Fruit fly (Drosophila melanogaster) whole organism, embryonic: ENCODE measurements around the gene Sgt1.
A peak's percentile ranks its signal among the peaks of the same experiment; 100 is the strongest.

ENCODE experiments used
- B-H1 ChIP-seq: fragments of 200-800 bp; sonication (Bioruptor generic); IDR thresholded peaks from 3 replicates; pipeline ENCODE4 v1.3.6; 2022; ENCODE audit warnings: missing biosample characterization, missing genetic modification characterization
- CG10321 ChIP-seq: fragments of 200-800 bp; sonication (Bioruptor generic); IDR thresholded peaks from 2 replicates; pipeline ENCODE4 v1.3.6; 2022; ENCODE audit warnings: missing biosample characterization, missing genetic modification characterization
- CG11085 ChIP-seq: fragments of 200-800 bp; sonication (Bioruptor generic); IDR thresholded peaks from 2 replicates; pipeline ENCODE4 v1.3.6; 2022; ENCODE audit warnings: missing biosample characterization, missing genetic modification characterization
- CG11695 ChIP-seq: fragments of 200-800 bp; sonication (Bioruptor generic); IDR thresholded peaks from 3 replicates; pipeline ENCODE4 v1.3.6; 2022; ENCODE audit warnings: missing biosample characterization, missing genetic modification characterization
- CG14860 ChIP-seq: fragments of 200-800 bp; sonication (Bioruptor generic); IDR thresholded peaks from 3 replicates; pipeline ENCODE4 v1.3.6; 2022; ENCODE audit warnings: missing biosample characterization, missing genetic modification characterization; ENCODE audit not compliant: partially characterized antibody
- CG1603 ChIP-seq: fragments of 200-800 bp; sonication (Bioruptor generic); optimal IDR thresholded peaks from 2 replicates; lab custom pipeline; 2019; ENCODE audit warnings: missing biosample characterization, mild to moderate bottlenecking, missing genetic modification characterization, moderate library complexity
- CG16813 ChIP-seq: fragments of 200-800 bp; sonication (Bioruptor generic); IDR thresholded peaks from 3 replicates; pipeline ENCODE4 v1.3.6; 2022; ENCODE audit warnings: missing biosample characterization, missing genetic modification characterization; ENCODE audit not compliant: partially characterized antibody
- CG17328 ChIP-seq: fragments of 200-800 bp; sonication (Bioruptor generic); IDR thresholded peaks from 2 replicates; pipeline ENCODE4 v1.3.6; 2022; ENCODE audit warnings: missing biosample characterization, missing genetic modification characterization
- CG17612 ChIP-seq: fragments of 200-800 bp; sonication (Bioruptor generic); IDR thresholded peaks from 2 replicates; pipeline ENCODE4 v1.3.6; 2022; ENCODE audit warnings: missing biosample characterization, missing genetic modification characterization
- CG18262 ChIP-seq: fragments of 200-800 bp; optimal IDR thresholded peaks from 3 replicates; lab custom pipeline; 2019; ENCODE audit warnings: missing biosample characterization, mild to moderate bottlenecking, missing genetic modification characterization, moderate library complexity
- CG34376 ChIP-seq: fragments of 200-800 bp; sonication (Bioruptor generic); optimal IDR thresholded peaks from 2 replicates; lab custom pipeline; 2018; ENCODE audit warnings: missing biosample characterization, mild to moderate bottlenecking, missing genetic modification characterization
- CG34422 ChIP-seq: fragments of 200-800 bp; sonication (Bioruptor generic); IDR thresholded peaks from 3 replicates; pipeline ENCODE4 v1.3.6; 2022; ENCODE audit warnings: missing biosample characterization, missing genetic modification characterization
- CG6175 ChIP-seq: fragments of 200-800 bp; sonication (Bioruptor generic); IDR thresholded peaks from 3 replicates; pipeline ENCODE4 v1.3.6; 2022; ENCODE audit warnings: missing biosample characterization, missing genetic modification characterization
- CG7556 ChIP-seq: fragments of 200-800 bp; sonication (Bioruptor generic); optimal IDR thresholded peaks from 2 replicates; lab custom pipeline; 2017; ENCODE audit warnings: missing biosample characterization, mild to moderate bottlenecking, missing genetic modification characterization
- CG8924 ChIP-seq: fragments of 200-800 bp; optimal IDR thresholded peaks from 3 replicates; lab custom pipeline; 2019; ENCODE audit warnings: missing biosample characterization, mild to moderate bottlenecking, missing genetic modification characterization, moderate library complexity
- CG9727 ChIP-seq: fragments of 200-800 bp; sonication (Bioruptor generic); optimal IDR thresholded peaks from 3 replicates; lab custom pipeline; 2017; ENCODE audit warnings: missing biosample characterization, mild to moderate bottlenecking, missing genetic modification characterization
- Dfd ChIP-seq, 2 experiments: fragments of >200 bp; optimal IDR thresholded peaks; 2 replicates each; lab custom pipeline; 2017; ENCODE audit warnings: missing biosample characterization in 2 of 2, missing genetic modification characterization in 2 of 2
- Dp ChIP-seq: fragments of 200-800 bp; sonication (Bioruptor generic); optimal IDR thresholded peaks from 2 replicates; lab custom pipeline; 2018; ENCODE audit warnings: missing biosample characterization, mild to moderate bottlenecking, missing genetic modification characterization, moderate library complexity
- Ets97D ChIP-seq: fragments of 200-800 bp; sonication (Bioruptor generic); optimal IDR thresholded peaks from 3 replicates; lab custom pipeline; 2016; ENCODE audit warnings: missing biosample characterization, missing genetic modification characterization
- HLH3B ChIP-seq: fragments of 200-800 bp; sonication (Bioruptor generic); IDR thresholded peaks from 2 replicates; pipeline ENCODE4 v1.3.6; 2022; ENCODE audit warnings: missing biosample characterization, missing genetic modification characterization
- Hmx ChIP-seq: fragments of 200-800 bp; sonication (Bioruptor generic); optimal IDR thresholded peaks from 2 replicates; lab custom pipeline; 2016; ENCODE audit warnings: missing biosample characterization, missing genetic modification characterization
- Hr78 ChIP-seq, 2 experiments: fragments of 200-800 bp in 1 of 2; fragments of >200 bp in 1 of 2; sonication (Bioruptor generic) in 1 of 2; optimal IDR thresholded peaks; 2 replicates each; lab custom pipeline; 2017 to 2019; ENCODE audit warnings: missing biosample characterization in 2 of 2, missing genetic modification characterization in 2 of 2, mild to moderate bottlenecking in 1 of 2, moderate library complexity in 1 of 2
- Lim3 ChIP-seq: fragments of 200-800 bp; sonication (Bioruptor generic); IDR thresholded peaks from 2 replicates; pipeline ENCODE4 v1.3.6; 2022; ENCODE audit warnings: missing biosample characterization, missing genetic modification characterization
- MTF-1 ChIP-seq: fragments of 200-800 bp; sonication (Bioruptor generic); optimal IDR thresholded peaks from 2 replicates; lab custom pipeline; 2018; ENCODE audit warnings: missing biosample characterization, mild to moderate bottlenecking, missing genetic modification characterization, borderline replicate concordance
- Mad ChIP-seq: fragments of 200-800 bp; sonication (Bioruptor generic); optimal IDR thresholded peaks from 2 replicates; lab custom pipeline; 2016; ENCODE audit warnings: missing biosample characterization, missing genetic modification characterization
- Mes4 ChIP-seq: fragments of 200-800 bp; sonication (Bioruptor generic); optimal IDR thresholded peaks from 2 replicates; lab custom pipeline; 2016; ENCODE audit warnings: missing biosample characterization, missing genetic modification characterization
- Oli ChIP-seq: fragments of 200-800 bp; sonication (Bioruptor generic); optimal IDR thresholded peaks from 2 replicates; lab custom pipeline; 2018; ENCODE audit warnings: missing biosample characterization, mild to moderate bottlenecking, missing genetic modification characterization, moderate library complexity
- Usf ChIP-seq: fragments of 200-800 bp; sonication (Bioruptor generic); optimal IDR thresholded peaks from 2 replicates; lab custom pipeline; 2017; ENCODE audit warnings: missing genotype, missing biosample characterization, missing genetic modification characterization
- cg ChIP-seq: fragments of 200-800 bp; sonication (Bioruptor generic); optimal IDR thresholded peaks from 3 replicates; lab custom pipeline; 2019; ENCODE audit warnings: missing biosample characterization, mild to moderate bottlenecking, missing genetic modification characterization, moderate library complexity
- chn ChIP-seq: fragments of 200-800 bp; sonication (Bioruptor generic); optimal IDR thresholded peaks from 2 replicates; lab custom pipeline; 2016; ENCODE audit warnings: missing biosample characterization, missing genetic modification characterization
- cwo ChIP-seq: fragments of 200-800 bp; sonication (Bioruptor generic); optimal IDR thresholded peaks from 3 replicates; lab custom pipeline; 2017; ENCODE audit warnings: missing biosample characterization, missing genetic modification characterization, mild to moderate bottlenecking, moderate library complexity, missing genetic modification reagents
- ewg ChIP-seq: fragments of 200-800 bp; sonication (Bioruptor generic); optimal IDR thresholded peaks from 3 replicates; lab custom pipeline; 2017; ENCODE audit warnings: mild to moderate bottlenecking, missing biosample characterization, missing genetic modification reagents, missing genetic modification characterization
- fru ChIP-seq: fragments of >200 bp; optimal IDR thresholded peaks from 2 replicates; lab custom pipeline; 2017
- hbn ChIP-seq: fragments of 200-800 bp; sonication (Bioruptor generic); IDR thresholded peaks from 2 replicates; pipeline ENCODE4 v1.3.6; 2022; ENCODE audit warnings: missing biosample characterization, missing genetic modification characterization; ENCODE audit not compliant: partially characterized antibody
- hkb ChIP-seq, 2 experiments: fragments of 200-800 bp in 1 of 2; fragments of >200 bp in 1 of 2; sonication (Bioruptor generic) in 1 of 2; IDR thresholded peaks in 1 of 2; optimal IDR thresholded peaks in 1 of 2; 2 replicates each; pipeline versions ENCODE4 v1.3.6 to Lab custom; 2017 to 2022; ENCODE audit warnings: missing biosample characterization in 1 of 2, missing genetic modification characterization in 1 of 2
- kay ChIP-seq: fragments of 200-800 bp; sonication (Bioruptor generic); optimal IDR thresholded peaks from 2 replicates; lab custom pipeline; 2016; ENCODE audit warnings: missing biosample characterization, missing genetic modification characterization
- nerfin-2 ChIP-seq: fragments of 200-800 bp; sonication (Bioruptor generic); IDR thresholded peaks from 2 replicates; pipeline ENCODE4 v1.3.6; 2022; ENCODE audit warnings: missing biosample characterization, missing genetic modification characterization; ENCODE audit not compliant: partially characterized antibody
- odd ChIP-seq: fragments of 200-800 bp; sonication (Bioruptor generic); optimal IDR thresholded peaks from 2 replicates; lab custom pipeline; 2017; ENCODE audit warnings: missing biosample characterization, mild to moderate bottlenecking, missing genetic modification characterization
- prd ChIP-seq, 3 experiments: fragments of >200 bp in 2 of 3; fragments of 200-800 bp in 1 of 3; sonication (Bioruptor generic) in 1 of 3; optimal IDR thresholded peaks in 2 of 3; IDR thresholded peaks in 1 of 3; 2 replicates in 2 of 3; 3 replicates in 1 of 3; pipeline versions ENCODE4 v1.3.6 to Lab custom; 2017 to 2022; ENCODE audit warnings: missing biosample characterization in 1 of 3, missing genetic modification characterization in 1 of 3
- pum ChIP-seq: fragments of 200-800 bp; sonication (Bioruptor generic); optimal IDR thresholded peaks from 2 replicates; lab custom pipeline; 2016; ENCODE audit warnings: missing biosample characterization, missing genetic modification characterization
- ro ChIP-seq: fragments of 200-800 bp; sonication (Bioruptor generic); IDR thresholded peaks from 2 replicates; pipeline ENCODE4 v1.3.6; 2022; ENCODE audit warnings: missing biosample characterization, missing genetic modification characterization
- row ChIP-seq: fragments of 200-800 bp; sonication (Bioruptor generic); IDR thresholded peaks from 3 replicates; pipeline ENCODE4 v1.3.6; 2022; ENCODE audit warnings: missing biosample characterization, missing genetic modification characterization
- sqz ChIP-seq: fragments of 200-800 bp; sonication (Bioruptor generic); optimal IDR thresholded peaks from 3 replicates; lab custom pipeline; 2018; ENCODE audit warnings: missing biosample characterization, mild to moderate bottlenecking, missing genetic modification characterization
- stc ChIP-seq: fragments of 200-800 bp; sonication (Bioruptor generic); IDR thresholded peaks from 2 replicates; pipeline ENCODE4 v1.3.6; 2022; ENCODE audit warnings: missing biosample characterization, missing genetic modification characterization
- sug ChIP-seq: fragments of 200-800 bp; optimal IDR thresholded peaks from 2 replicates; lab custom pipeline; 2019; ENCODE audit warnings: missing biosample characterization, mild to moderate bottlenecking, missing genetic modification characterization, moderate library complexity
- tap ChIP-seq: fragments of 200-800 bp; optimal IDR thresholded peaks from 3 replicates; lab custom pipeline; 2019; ENCODE audit warnings: missing biosample characterization, mild to moderate bottlenecking, missing genetic modification characterization, moderate library complexity
- tin ChIP-seq: fragments of 200-800 bp; sonication (Bioruptor generic); optimal IDR thresholded peaks from 3 replicates; lab custom pipeline; 2016; ENCODE audit warnings: missing biosample characterization, missing genetic modification characterization
- trh ChIP-seq: fragments of 200-800 bp; sonication (Bioruptor generic); optimal IDR thresholded peaks from 2 replicates; lab custom pipeline; 2016; ENCODE audit warnings: missing biosample characterization, missing genetic modification characterization
- usp ChIP-seq: fragments of >200 bp; optimal IDR thresholded peaks from 2 replicates; lab custom pipeline; 2017; ENCODE audit warnings: missing biosample characterization, missing genetic modification characterization
- zfh1 ChIP-seq: fragments of 200-800 bp; sonication (Bioruptor generic); IDR thresholded peaks from 3 replicates; pipeline ENCODE4 v1.3.6; 2022; ENCODE audit warnings: missing biosample characterization, missing genetic modification characterization
- zfh2 ChIP-seq: fragments of 200-800 bp; sonication (Bioruptor generic); optimal IDR thresholded peaks from 2 replicates; lab custom pipeline; 2016; ENCODE audit warnings: missing biosample characterization, missing genetic modification characterization

Sgt1 gene

dm6 chr3R:8303848-8304247 lies 1.2 kb downstream of the Sgt1 start, which contains the start of gene nac (continued):
- TF ChIP-seq cg (GFP tag; lab: Kevin White, UChicago) (no peak), Lim3 (GFP tag; lab: Robert Waterston, UW) (no peak), Mes4 (GFP tag; lab: Kevin White, UChicago) (no peak), CG14860 (GFP tag; lab: Robert Waterston, UW) (no peak), usp (no peak), hbn (no peak; the same call in 1 of the 2 replicates), ewg (no peak), CG9727 (GFP tag; lab: Kevin White, UChicago) (no peak), Ets97D (GFP tag; lab: Kevin White, UChicago) (no peak), Dp (GFP tag; lab: Kevin White, UChicago) (no peak), CG7556 (no peak), Hr78 (GFP tag; optimal IDR thresholded peaks at IDR 0.05; lab: Kevin White, UChicago) (no peak), Dfd (GFP tag; optimal IDR thresholded peaks at IDR 0.05; lab: Kevin White, UChicago) (no peak), CG6175 (no peak), chn (GFP tag; lab: Kevin White, UChicago) (no peak), CG11085 (GFP tag; lab: Robert Waterston, UW) (no peak), CG16813 (no peak), CG17612 (GFP tag; lab: Robert Waterston, UW) (no peak), CG10321 (GFP tag; lab: Robert Waterston, UW) (no peak), prd (optimal IDR thresholded peaks at IDR 0.05; lab: Kevin White, UChicago) (no peak), prd (GFP tag; IDR thresholded peaks at IDR 0.05; lab: Robert Waterston, UW) (no peak), CG34376 (GFP tag; lab: Kevin White, UChicago) (peak; percentile 65), zfh1 (GFP tag; lab: Robert Waterston, UW) (no peak), CG18262 (tag; lab: Kevin White, UChicago) (peak; percentile 11), CG1603 (tag; lab: Kevin White, UChicago) (peak; percentile 9), Oli (tag; lab: Kevin White, UChicago) (no peak), nerfin-2 (GFP tag; lab: Robert Waterston, UW) (no peak), ro (GFP tag; lab: Robert Waterston, UW) (no peak), CG11695 (no peak), sug (tag; lab: Kevin White, UChicago) (peak; percentile 9), zfh2 (no peak), pum (no peak), CG8924 (tag; lab: Kevin White, UChicago) (no peak), stc (GFP tag; lab: Robert Waterston, UW) (no peak), hkb (optimal IDR thresholded peaks at IDR 0.05; lab: Kevin White, UChicago) (peak; percentile 97), hkb (GFP tag; IDR thresholded peaks at IDR 0.05; lab: Robert Waterston, UW) (no peak), cwo (GFP tag; lab: Kevin White, UChicago) (no peak), sqz (GFP tag; lab: Kevin White, UChicago) (no peak), CG34422 (peak; percentile 61; the same call in 2 of the 3 replicates), row (GFP tag; lab: Robert Waterston, UW) (peak; percentile 94), HLH3B (GFP tag; lab: Robert Waterston, UW) (peak; percentile 19; the same call in 1 of the 2 replicates), tap (tag; lab: Kevin White, UChicago) (no peak), Hmx (GFP tag; lab: Kevin White, UChicago) (no peak), kay (GFP tag; lab: Kevin White, UChicago) (no peak), fru (lab: Kevin White, UChicago) (no peak), CG17328 (GFP tag; lab: Robert Waterston, UW) (no peak; the same call in 1 of the 2 replicates), tin (GFP tag; lab: Kevin White, UChicago) (no peak), trh (GFP tag; lab: Kevin White, UChicago) (no peak), MTF-1 (GFP tag; lab: Kevin White, UChicago) (no peak), Usf (GFP tag; lab: Kevin White, UChicago) (no peak), odd (no peak), B-H1 (GFP tag; lab: Robert Waterston, UW) (no peak), Mad (GFP tag; lab: Kevin White, UChicago) (no peak)
